ENCODE assay signal across 1 fruit fly cellular context in genomic region chr3R:24768538-24769401, dm6.
A peak's percentile ranks its signal among the peaks of the same experiment; 100 is the strongest.
TF ChIP-seq lines count a peak whose summit lies in the region.

Gene CG13631 (plus strand): TSS chr3R:24769351.

TF ChIP-seq in whole organism, embryonic, 481 proteins besides CTCF, POLR2A, EP300 and RAD21 (continued from another document and continues in another):
- TF ChIP-seq CG10431 (GFP tag; optimal IDR thresholded peaks at IDR 0.05; lab: Kevin White, UChicago), result peak; percentile 94
- TF ChIP-seq klu (GFP tag; IDR thresholded peaks at IDR 0.05; lab: Robert Waterston, UW), result peak; percentile 64; the same call in 1 of the 2 replicates
- TF ChIP-seq CG3838 (GFP tag; optimal IDR thresholded peaks at IDR 0.05; lab: Kevin White, UChicago), result peak; percentile 52
- peak; percentile 92 for TF ChIP-seq pb (GFP tag; optimal IDR thresholded peaks at IDR 0.05; lab: Kevin White, UChicago)
- TF ChIP-seq row (GFP tag; IDR thresholded peaks at IDR 0.05; lab: Robert Waterston, UW), result peak; percentile 94
- TF ChIP-seq C15 (GFP tag; IDR thresholded peaks at IDR 0.05; lab: Robert Waterston, UW), result peak; percentile 50; the same call in 1 of the 3 replicates
- TF ChIP-seq CG17568 (GFP tag; optimal IDR thresholded peaks at IDR 0.05; lab: Kevin White, UChicago), result peak; percentile 82
- TF ChIP-seq H15 (GFP tag; IDR thresholded peaks at IDR 0.05; lab: Robert Waterston, UW), result peak; percentile 91
- TF ChIP-seq CG14014 (GFP tag; IDR thresholded peaks at IDR 0.05; lab: Robert Waterston, UW), result peak; percentile 72
- TF ChIP-seq NfI (GFP tag; optimal IDR thresholded peaks at IDR 0.05; lab: Kevin White, UChicago), result peak; percentile 91
- peak; percentile 72 for TF ChIP-seq TFAM (GFP tag; optimal IDR thresholded peaks at IDR 0.05; lab: Kevin White, UChicago)
- TF ChIP-seq ro (GFP tag; IDR thresholded peaks at IDR 0.05; lab: Robert Waterston, UW), result peak; percentile 90
- no peak for TF ChIP-seq ato (GFP tag; IDR thresholded peaks at IDR 0.05; lab: Robert Waterston, UW; ENCODE audit: partially characterized antibody)
- no peak for TF ChIP-seq hb (GFP tag; IDR thresholded peaks at IDR 0.05; lab: Robert Waterston, UW; ENCODE audit: partially characterized antibody)
- TF ChIP-seq zf30C (GFP tag; optimal IDR thresholded peaks at IDR 0.05; lab: Kevin White, UChicago), result peak; percentile 78
- peak; percentile 96 for TF ChIP-seq Blimp-1 (GFP tag; optimal IDR thresholded peaks at IDR 0.05; lab: Kevin White, UChicago)
- TF ChIP-seq Sin3A (optimal IDR thresholded peaks at IDR 0.05; lab: Kevin White, UChicago), result no peak
- peak; percentile 85 for TF ChIP-seq zen (tag; optimal IDR thresholded peaks at IDR 0.05; lab: Kevin White, UChicago)
- no peak for TF ChIP-seq Dfd (GFP tag; optimal IDR thresholded peaks at IDR 0.05; lab: Kevin White, UChicago)
- peak; percentile 81 for TF ChIP-seq Vsx1 (GFP tag; optimal IDR thresholded peaks at IDR 0.05; lab: Kevin White, UChicago)
- peak; percentile 43 for TF ChIP-seq ac (GFP tag; optimal IDR thresholded peaks at IDR 0.05; lab: Kevin White, UChicago)
- peak; percentile 87 for TF ChIP-seq Adf1 (GFP tag; IDR thresholded peaks at IDR 0.05; lab: Robert Waterston, UW)
- TF ChIP-seq Doc3 (GFP tag; IDR thresholded peaks at IDR 0.05; lab: Robert Waterston, UW; ENCODE audit: partially characterized antibody), result no peak
- peak; percentile 96 for TF ChIP-seq CG17359 (tag; optimal IDR thresholded peaks at IDR 0.05; lab: Kevin White, UChicago)
- peak; percentile 67 for TF ChIP-seq Deaf1 (tag; optimal IDR thresholded peaks at IDR 0.05; lab: Kevin White, UChicago)
- TF ChIP-seq Lim3 (GFP tag; IDR thresholded peaks at IDR 0.05; lab: Robert Waterston, UW), result peak; percentile 66
- peak; percentile 82 for TF ChIP-seq CG12155 (GFP tag; optimal IDR thresholded peaks at IDR 0.05; lab: Kevin White, UChicago)
- TF ChIP-seq D (optimal IDR thresholded peaks at IDR 0.05; lab: Kevin White, UChicago), result no peak
- TF ChIP-seq D (GFP tag; optimal IDR thresholded peaks at IDR 0.05; lab: Kevin White, UChicago), result peak; percentile 98
- TF ChIP-seq pan (optimal IDR thresholded peaks at IDR 0.05; lab: Kevin White, UChicago), result no peak
- TF ChIP-seq pan (GFP tag; optimal IDR thresholded peaks at IDR 0.05 in 1 of 2, IDR thresholded peaks at IDR 0.05 in 1 of 2), result peak in 1 of 2 experiments; percentile 89
- no peak for TF ChIP-seq knrl (GFP tag; IDR thresholded peaks at IDR 0.05; lab: Robert Waterston, UW; ENCODE audit: partially characterized antibody)
- TF ChIP-seq Asciz (GFP tag; optimal IDR thresholded peaks at IDR 0.05; lab: Kevin White, UChicago), result peak; percentile 96
- peak; percentile 79 for TF ChIP-seq NK7.1 (GFP tag; optimal IDR thresholded peaks at IDR 0.05; lab: Kevin White, UChicago)
- TF ChIP-seq Sry-β (GFP tag; optimal IDR thresholded peaks at IDR 0.05; lab: Kevin White, UChicago), result peak; percentile 68
- peak; percentile 89 for TF ChIP-seq trh (GFP tag; optimal IDR thresholded peaks at IDR 0.05; lab: Kevin White, UChicago)
- TF ChIP-seq Dek (tag; optimal IDR thresholded peaks at IDR 0.05; lab: Kevin White, UChicago), result peak; percentile 75
- TF ChIP-seq NC2β (GFP tag; optimal IDR thresholded peaks at IDR 0.05; lab: Kevin White, UChicago), result peak; percentile 95
- TF ChIP-seq bigmax (GFP tag; optimal IDR thresholded peaks at IDR 0.05; lab: Kevin White, UChicago), result no peak
- no peak for TF ChIP-seq pfk (GFP tag; optimal IDR thresholded peaks at IDR 0.05; lab: Kevin White, UChicago)
- TF ChIP-seq repo (GFP tag; optimal IDR thresholded peaks at IDR 0.05; lab: Kevin White, UChicago), result peak; percentile 90
- TF ChIP-seq CG7963 (GFP tag; IDR thresholded peaks at IDR 0.05; lab: Robert Waterston, UW; ENCODE audit: partially characterized antibody), result no peak
- TF ChIP-seq kah (GFP tag; optimal IDR thresholded peaks at IDR 0.05; lab: Kevin White, UChicago), result peak; percentile 86
- peak; percentile 91 for TF ChIP-seq CG18619 (GFP tag; optimal IDR thresholded peaks at IDR 0.05; lab: Kevin White, UChicago)
- TF ChIP-seq aop (GFP tag; IDR thresholded peaks at IDR 0.05; lab: Robert Waterston, UW), result peak; percentile 76; the same call in 1 of the 2 replicates
- peak; percentile 72 for TF ChIP-seq CG4404 (GFP tag; IDR thresholded peaks at IDR 0.05; lab: Robert Waterston, UW)
- TF ChIP-seq CG13624 (GFP tag; optimal IDR thresholded peaks at IDR 0.05; lab: Kevin White, UChicago), result peak; percentile 75
- peak; percentile 87 for TF ChIP-seq ERR (GFP tag; optimal IDR thresholded peaks at IDR 0.05; lab: Kevin White, UChicago)
- TF ChIP-seq Tbp (GFP tag; optimal IDR thresholded peaks at IDR 0.05; lab: Kevin White, UChicago), result no peak
- TF ChIP-seq CG9609 (GFP tag; optimal IDR thresholded peaks at IDR 0.05; lab: Kevin White, UChicago), result peak; percentile 91
- TF ChIP-seq CG13424 (tag; optimal IDR thresholded peaks at IDR 0.05; lab: Kevin White, UChicago), result peak; percentile 97
- TF ChIP-seq Nf-YA (GFP tag; IDR thresholded peaks at IDR 0.05; lab: Robert Waterston, UW), result peak; percentile 88
- TF ChIP-seq CG10979 (tag; optimal IDR thresholded peaks at IDR 0.05; lab: Kevin White, UChicago), result peak; percentile 98
- TF ChIP-seq ftz-f1 (GFP tag; optimal IDR thresholded peaks at IDR 0.05; lab: Kevin White, UChicago), result no peak
- peak; percentile 88 for TF ChIP-seq CG14441 (GFP tag; IDR thresholded peaks at IDR 0.05; lab: Robert Waterston, UW)
- TF ChIP-seq D19B (GFP tag; optimal IDR thresholded peaks at IDR 0.05; lab: Kevin White, UChicago), result peak; percentile 33
- TF ChIP-seq CG2199 (GFP tag; IDR thresholded peaks at IDR 0.05; lab: Robert Waterston, UW), result peak; percentile 76; the same call in 1 of the 3 replicates
- TF ChIP-seq br (optimal IDR thresholded peaks at IDR 0.05; lab: Kevin White, UChicago), result no peak
- peak; percentile 96 for TF ChIP-seq Xrp1 (GFP tag; IDR thresholded peaks at IDR 0.05; lab: Robert Waterston, UW)
- peak; percentile 19; the same call in 1 of the 2 replicates for TF ChIP-seq CG8765 (GFP tag; IDR thresholded peaks at IDR 0.05; lab: Robert Waterston, UW)
- TF ChIP-seq CG6854 (GFP tag; optimal IDR thresholded peaks at IDR 0.05; lab: Kevin White, UChicago), result peak; percentile 67
- no peak for TF ChIP-seq HLH4C (GFP tag; IDR thresholded peaks at IDR 0.05; lab: Robert Waterston, UW; ENCODE audit: partially characterized antibody)
- TF ChIP-seq gsb-n (tag; optimal IDR thresholded peaks at IDR 0.05; lab: Kevin White, UChicago), result peak; percentile 96
- peak; percentile 93 for TF ChIP-seq CG30431 (GFP tag; optimal IDR thresholded peaks at IDR 0.05; lab: Kevin White, UChicago)
- TF ChIP-seq cato (GFP tag; optimal IDR thresholded peaks at IDR 0.05; lab: Kevin White, UChicago; ENCODE audit: borderline replicate concordance), result peak; percentile 96
- peak; percentile 91 for TF ChIP-seq tx (GFP tag; optimal IDR thresholded peaks at IDR 0.05; lab: Kevin White, UChicago)
- no peak for TF ChIP-seq CG15479 (GFP tag; optimal IDR thresholded peaks at IDR 0.05; lab: Kevin White, UChicago)
- peak; percentile 90 for TF ChIP-seq CG12942 (GFP tag; optimal IDR thresholded peaks at IDR 0.05; lab: Kevin White, UChicago)
- peak; percentile 98 for TF ChIP-seq CG4424 (GFP tag; optimal IDR thresholded peaks at IDR 0.05; lab: Kevin White, UChicago)
- TF ChIP-seq cg (GFP tag; optimal IDR thresholded peaks at IDR 0.05; lab: Kevin White, UChicago), result peak; percentile 44
- peak; percentile 92 for TF ChIP-seq so (GFP tag; IDR thresholded peaks at IDR 0.05; lab: Robert Waterston, UW)
- TF ChIP-seq odd (GFP tag; optimal IDR thresholded peaks at IDR 0.05; lab: Kevin White, UChicago), result peak; percentile 88
- peak; percentile 96 for TF ChIP-seq zfh1 (GFP tag; IDR thresholded peaks at IDR 0.05; lab: Robert Waterston, UW)
- TF ChIP-seq CG12219 (GFP tag; optimal IDR thresholded peaks at IDR 0.05; lab: Kevin White, UChicago), result peak; percentile 92
- peak; percentile 61; the same call in 1 of the 2 replicates for TF ChIP-seq CG11696 (GFP tag; IDR thresholded peaks at IDR 0.05; lab: Robert Waterston, UW)
- peak; percentile 68; the same call in 1 of the 2 replicates for TF ChIP-seq chm (GFP tag; IDR thresholded peaks at IDR 0.05; lab: Robert Waterston, UW)
- TF ChIP-seq usp (GFP tag; optimal IDR thresholded peaks at IDR 0.05; lab: Kevin White, UChicago), result no peak
- TF ChIP-seq salm (tag; optimal IDR thresholded peaks at IDR 0.05; lab: Kevin White, UChicago), result peak; percentile 90
- peak; percentile 98 for TF ChIP-seq CG1529 (GFP tag; optimal IDR thresholded peaks at IDR 0.05; lab: Kevin White, UChicago)
- TF ChIP-seq maf-S (GFP tag; optimal IDR thresholded peaks at IDR 0.05; lab: Kevin White, UChicago), result peak; percentile 85
- TF ChIP-seq CG15011 (GFP tag; optimal IDR thresholded peaks at IDR 0.05; lab: Kevin White, UChicago), result peak; percentile 78
- peak; percentile 93 for TF ChIP-seq CG12236 (GFP tag; optimal IDR thresholded peaks at IDR 0.05; lab: Kevin White, UChicago)
- peak; percentile 92 for TF ChIP-seq CG11723 (GFP tag; optimal IDR thresholded peaks at IDR 0.05; lab: Kevin White, UChicago)
- no peak for TF ChIP-seq CG14860 (GFP tag; IDR thresholded peaks at IDR 0.05; lab: Robert Waterston, UW; ENCODE audit: partially characterized antibody)
- TF ChIP-seq CG17829 (tag; optimal IDR thresholded peaks at IDR 0.05; lab: Kevin White, UChicago), result peak; percentile 96
- TF ChIP-seq CG14965 (GFP tag; optimal IDR thresholded peaks at IDR 0.05; lab: Kevin White, UChicago; ENCODE audit: borderline replicate concordance), result peak; percentile 70
- peak; percentile 94 for TF ChIP-seq CG7556 (GFP tag; optimal IDR thresholded peaks at IDR 0.05; lab: Kevin White, UChicago)
- TF ChIP-seq psq (GFP tag; optimal IDR thresholded peaks at IDR 0.05; lab: Kevin White, UChicago), result peak; percentile 62
- TF ChIP-seq CG18476 (GFP tag; optimal IDR thresholded peaks at IDR 0.05; lab: Kevin White, UChicago), result peak; percentile 90
- peak; percentile 74 for TF ChIP-seq Nf-YC (tag; optimal IDR thresholded peaks at IDR 0.05; lab: Kevin White, UChicago)
- peak; percentile 94 for TF ChIP-seq ase (GFP tag; IDR thresholded peaks at IDR 0.05; lab: Robert Waterston, UW)
- peak; percentile 97 for TF ChIP-seq pum (GFP tag; optimal IDR thresholded peaks at IDR 0.05; lab: Kevin White, UChicago)
- TF ChIP-seq grau (tag; optimal IDR thresholded peaks at IDR 0.05; lab: Kevin White, UChicago), result peak; percentile 92
- peak; percentile 94 for TF ChIP-seq Ptx1 (GFP tag; IDR thresholded peaks at IDR 0.05; lab: Robert Waterston, UW)
- TF ChIP-seq CG11085 (GFP tag; IDR thresholded peaks at IDR 0.05; lab: Robert Waterston, UW), result no peak; the same call in 1 of the 2 replicates
- TF ChIP-seq caup (GFP tag; optimal IDR thresholded peaks at IDR 0.05; lab: Kevin White, UChicago; ENCODE audit: severe bottlenecking), result peak; percentile 69
- no peak for TF ChIP-seq vnd (GFP tag; IDR thresholded peaks at IDR 0.05; lab: Robert Waterston, UW; ENCODE audit: partially characterized antibody)
- peak; percentile 60 for TF ChIP-seq slbo (GFP tag; IDR thresholded peaks at IDR 0.05; lab: Robert Waterston, UW)
- no peak for TF ChIP-seq hth (optimal IDR thresholded peaks at IDR 0.05; lab: Kevin White, UChicago)
- TF ChIP-seq Ets65A (GFP tag; lab: Kevin White, UChicago), result peak; percentile 99
- TF ChIP-seq Nf-YB (GFP tag; optimal IDR thresholded peaks at IDR 0.05; lab: Kevin White, UChicago), result peak; percentile 80
- TF ChIP-seq CG10543 (GFP tag; optimal IDR thresholded peaks at IDR 0.05; lab: Kevin White, UChicago), result peak; percentile 55
- TF ChIP-seq cad (GFP tag; optimal IDR thresholded peaks at IDR 0.05; lab: Kevin White, UChicago), result no peak
- TF ChIP-seq CG17328 (GFP tag; IDR thresholded peaks at IDR 0.05; lab: Robert Waterston, UW), result peak; percentile 91
- TF ChIP-seq HLH54F (GFP tag; optimal IDR thresholded peaks at IDR 0.05; lab: Kevin White, UChicago), result peak; percentile 73
- TF ChIP-seq Hr78 (GFP tag; optimal IDR thresholded peaks at IDR 0.05; lab: Kevin White, UChicago), result peak in 1 of 2 experiments; percentile 85
- peak; percentile 95 for TF ChIP-seq Optix (GFP tag; IDR thresholded peaks at IDR 0.05; lab: Robert Waterston, UW)
- TF ChIP-seq exex (tag; optimal IDR thresholded peaks at IDR 0.05; lab: Kevin White, UChicago), result peak; percentile 41
- TF ChIP-seq Scr (GFP tag; IDR thresholded peaks at IDR 0.05; lab: Robert Waterston, UW; ENCODE audit: partially characterized antibody), result no peak
- TF ChIP-seq jigr1 (GFP tag; IDR thresholded peaks at IDR 0.05; lab: Robert Waterston, UW), result peak; percentile 90
- peak; percentile 95 for TF ChIP-seq CG3407 (GFP tag; optimal IDR thresholded peaks at IDR 0.05; lab: Kevin White, UChicago)
- TF ChIP-seq Rx (GFP tag; IDR thresholded peaks at IDR 0.05; lab: Robert Waterston, UW), result peak; percentile 88
- peak; percentile 91 to 98 for TF ChIP-seq bsh (GFP tag; optimal IDR thresholded peaks at IDR 0.05; lab: Kevin White, UChicago)
- no peak for TF ChIP-seq hbn (GFP tag; IDR thresholded peaks at IDR 0.05; lab: Robert Waterston, UW; ENCODE audit: partially characterized antibody)
- peak; percentile 83 for TF ChIP-seq CG4617 (GFP tag; optimal IDR thresholded peaks at IDR 0.05; lab: Kevin White, UChicago; ENCODE audit: borderline replicate concordance)
- TF ChIP-seq rib (GFP tag; IDR thresholded peaks at IDR 0.05; lab: Robert Waterston, UW), result no peak
- TF ChIP-seq toy (GFP tag; IDR thresholded peaks at IDR 0.05; lab: Robert Waterston, UW), result peak; percentile 64; the same call in 1 of the 2 replicates
- peak; percentile 82 for TF ChIP-seq CG9727 (GFP tag; optimal IDR thresholded peaks at IDR 0.05; lab: Kevin White, UChicago)
- peak; percentile 94 for TF ChIP-seq CG32772 (GFP tag; IDR thresholded peaks at IDR 0.05; lab: Robert Waterston, UW)
- peak; percentile 47 for TF ChIP-seq CG12744 (GFP tag; optimal IDR thresholded peaks at IDR 0.05; lab: Kevin White, UChicago)
- TF ChIP-seq jing (GFP tag; optimal IDR thresholded peaks at IDR 0.05; lab: Kevin White, UChicago), result peak; percentile 94
- peak; percentile 84; the same call in 1 of the 2 replicates for TF ChIP-seq dimm (GFP tag; IDR thresholded peaks at IDR 0.05; lab: Robert Waterston, UW)
- peak; percentile 79 for TF ChIP-seq CG1024 (GFP tag; IDR thresholded peaks at IDR 0.05; lab: Robert Waterston, UW)
- peak; percentile 96 for TF ChIP-seq nerfin-1 (tag; optimal IDR thresholded peaks at IDR 0.05; lab: Kevin White, UChicago)
- TF ChIP-seq Eip74EF (GFP tag; optimal IDR thresholded peaks at IDR 0.05; lab: Kevin White, UChicago), result peak in 1 of 2 experiments; percentile 96
- no peak for TF ChIP-seq fd3F (GFP tag; optimal IDR thresholded peaks at IDR 0.05; lab: Kevin White, UChicago)
- peak; percentile 96 for TF ChIP-seq Xbp1 (GFP tag; optimal IDR thresholded peaks at IDR 0.05; lab: Kevin White, UChicago)
- TF ChIP-seq CG7987 (GFP tag; optimal IDR thresholded peaks at IDR 0.05; lab: Kevin White, UChicago), result peak; percentile 68
- peak; percentile 96 for TF ChIP-seq CG16863 (GFP tag; optimal IDR thresholded peaks at IDR 0.05; lab: Kevin White, UChicago)
